Fruit fly (Drosophila melanogaster): ENCODE results near the gene CG14947.

DNA sequence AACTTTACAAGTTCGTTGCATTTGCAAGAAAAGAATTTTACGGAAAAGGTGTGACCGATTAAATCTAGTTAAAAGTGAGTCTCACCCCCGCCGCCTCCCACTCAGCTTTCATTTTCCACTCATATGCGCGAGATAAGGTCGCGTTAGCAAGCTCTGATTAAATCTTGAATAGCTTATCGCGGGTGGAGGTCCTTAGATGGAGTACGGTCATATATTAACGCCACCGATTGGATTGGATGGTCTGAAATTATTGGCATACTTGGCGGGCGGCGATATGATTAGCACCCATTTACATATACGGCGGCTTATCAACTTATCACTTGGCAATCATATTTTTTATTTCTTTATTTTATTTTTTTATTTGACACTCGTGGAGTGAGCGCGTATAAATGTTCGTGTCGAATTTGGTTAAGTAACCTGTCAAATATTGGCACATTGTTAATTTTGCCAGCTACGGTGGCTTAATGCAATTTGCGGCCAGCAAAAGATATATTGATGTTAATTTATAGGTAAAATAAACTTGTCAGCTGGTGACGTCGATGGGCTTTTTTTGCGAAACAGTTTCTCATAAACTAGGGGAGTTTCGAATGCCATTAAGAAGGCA, 46.2 kb upstream of the CG14947 start:
- TF ChIP-seq CG8632 (GFP tag; optimal IDR thresholded peaks at IDR 0.05): no peak
- no peak for TF ChIP-seq CG6276 (GFP tag; optimal IDR thresholded peaks at IDR 0.05)
- no peak for TF ChIP-seq CG16779 (tag; optimal IDR thresholded peaks at IDR 0.05)
- TF ChIP-seq CG8319 (GFP tag; optimal IDR thresholded peaks at IDR 0.05): no peak
- TF ChIP-seq net (GFP tag; optimal IDR thresholded peaks at IDR 0.05): no peak
- TF ChIP-seq ss (GFP tag; optimal IDR thresholded peaks at IDR 0.05): no peak
- TF ChIP-seq Sox14 (GFP tag; optimal IDR thresholded peaks at IDR 0.05): no peak
- no peak for TF ChIP-seq fkh (GFP tag; optimal IDR thresholded peaks at IDR 0.05)
- TF ChIP-seq CG3919 (GFP tag; optimal IDR thresholded peaks at IDR 0.05): no peak
- TF ChIP-seq Blimp-1 (GFP tag; optimal IDR thresholded peaks at IDR 0.05): no peak
- no peak for TF ChIP-seq Lpt (GFP tag; optimal IDR thresholded peaks at IDR 0.05)
- no peak for TF ChIP-seq esn (GFP tag; optimal IDR thresholded peaks at IDR 0.05)
- TF ChIP-seq CG11762 (GFP tag; optimal IDR thresholded peaks at IDR 0.05; ENCODE audit: insufficient read depth): no peak
- TF ChIP-seq OdsH (GFP tag; optimal IDR thresholded peaks at IDR 0.05): no peak

All from whole organism, prepupa.